6 worm cellular contexts compared by ENCODE assay signal in genomic region chrV:13269228-13269630, ce11.
TF ChIP-seq lines count a peak whose summit lies in the region.

No protein-coding gene starts in this region.

TF ChIP-seq in whole organism, L1 larva, 84 proteins besides CTCF, POLR2A, EP300 and RAD21 (continues in another document):
- TF ChIP-seq unc-98 (GFP tag; IDR thresholded peaks at IDR 0.05; lab: Robert Waterston, UW) = no peak
- no peak for TF ChIP-seq pag-3 (tag; optimal IDR thresholded peaks at IDR 0.05; lab: Kevin White, UChicago; ENCODE audit: borderline replicate concordance, insufficient read depth)
- no peak for TF ChIP-seq fkh-4 (tag; optimal IDR thresholded peaks at IDR 0.05; lab: Kevin White, UChicago; ENCODE audit: borderline replicate concordance)
- no peak for TF ChIP-seq ztf-4 (tag; optimal IDR thresholded peaks at IDR 0.05; lab: Kevin White, UChicago)
- TF ChIP-seq nhr-76 (tag; optimal IDR thresholded peaks at IDR 0.05; lab: Kevin White, UChicago) = no peak
- TF ChIP-seq C34B4.2 (tag; optimal IDR thresholded peaks at IDR 0.05; lab: Kevin White, UChicago) = no peak
- no peak for TF ChIP-seq nhr-84 (tag; optimal IDR thresholded peaks at IDR 0.05; lab: Kevin White, UChicago)
- TF ChIP-seq sptf-1 (tag; optimal IDR thresholded peaks at IDR 0.05; lab: Kevin White, UChicago) = no peak
- TF ChIP-seq irx-1 (tag; optimal IDR thresholded peaks at IDR 0.05; lab: Kevin White, UChicago) = no peak
- no peak for TF ChIP-seq fkh-10 (GFP tag; optimal IDR thresholded peaks at IDR 0.05; lab: Kevin White, UChicago)
- no peak for TF ChIP-seq dsc-1 (tag; optimal IDR thresholded peaks at IDR 0.05; lab: Kevin White, UChicago)
- no peak for TF ChIP-seq ets-5 (GFP tag; IDR thresholded peaks at IDR 0.05; lab: Robert Waterston, UW)
- TF ChIP-seq xbp-1 (tag; optimal IDR thresholded peaks at IDR 0.05; lab: Kevin White, UChicago) = no peak
- TF ChIP-seq nhr-19 (GFP tag; conservative IDR thresholded peaks at IDR 0.05; lab: Robert Waterston, UW) = 0 out of 2 replicates have a peak, but pooled peaks have one; percentile 31
- no peak for TF ChIP-seq aly-2 (tag; optimal IDR thresholded peaks at IDR 0.05; lab: Kevin White, UChicago)

TF ChIP-seq in whole organism, L2 larva, 48 proteins besides CTCF, POLR2A, EP300 and RAD21:
- TF ChIP-seq skn-1 (tag; optimal IDR thresholded peaks at IDR 0.05; lab: Kevin White, UChicago) = peak; percentile 40
- TF ChIP-seq nhr-11 (tag; optimal IDR thresholded peaks at IDR 0.05; lab: Kevin White, UChicago) = no peak
- TF ChIP-seq sma-9 (GFP tag; optimal IDR thresholded peaks at IDR 0.05; lab: Kevin White, UChicago) = peak; percentile 59
- TF ChIP-seq sma-9 (tag; optimal IDR thresholded peaks at IDR 0.05; lab: Kevin White, UChicago) = no peak
- TF ChIP-seq fos-1 (tag; optimal IDR thresholded peaks at IDR 0.05; lab: Kevin White, UChicago) = peak; percentile 90
- peak; percentile 44 for TF ChIP-seq gmeb-1 (tag; optimal IDR thresholded peaks at IDR 0.05; lab: Kevin White, UChicago)
- TF ChIP-seq sma-3 (GFP tag; optimal IDR thresholded peaks at IDR 0.05; lab: Kevin White, UChicago) = peak; percentile 69
- peak; percentile 39 for TF ChIP-seq nhr-129 (tag; optimal IDR thresholded peaks at IDR 0.05; lab: Kevin White, UChicago)
- TF ChIP-seq nhr-6 (tag; optimal IDR thresholded peaks at IDR 0.05; lab: Kevin White, UChicago) = no peak
- peak; percentile 72 for TF ChIP-seq F13H6.1 (tag; optimal IDR thresholded peaks at IDR 0.05; lab: Kevin White, UChicago)
- peak; percentile 56 for TF ChIP-seq crh-2 (tag; optimal IDR thresholded peaks at IDR 0.05; lab: Kevin White, UChicago)
- peak in 1 of 2 experiments; percentile 37 for TF ChIP-seq lsy-2 (tag; optimal IDR thresholded peaks at IDR 0.05; lab: Kevin White, UChicago)
- no peak for TF ChIP-seq ztf-4 (tag; optimal IDR thresholded peaks at IDR 0.05; lab: Kevin White, UChicago)

TF ChIP-seq in whole organism, L3 larva, 47 proteins besides CTCF, POLR2A, EP300 and RAD21:
- TF ChIP-seq nhr-77 (tag; optimal IDR thresholded peaks at IDR 0.05; lab: Kevin White, UChicago) = no peak
- TF ChIP-seq pha-4 (tag; optimal IDR thresholded peaks at IDR 0.05; lab: Kevin White, UChicago) = peak; percentile 75
- peak; percentile 28 for TF ChIP-seq fos-1 (tag; optimal IDR thresholded peaks at IDR 0.05; lab: Kevin White, UChicago)
- TF ChIP-seq ceh-82 (tag; optimal IDR thresholded peaks at IDR 0.05; lab: Kevin White, UChicago) = no peak
- peak; percentile 99 for TF ChIP-seq elt-2 (tag; optimal IDR thresholded peaks at IDR 0.05; lab: Kevin White, UChicago)
- TF ChIP-seq snpc-4 (tag; optimal IDR thresholded peaks at IDR 0.05; lab: Kevin White, UChicago) = no peak
- no peak for TF ChIP-seq hmg-11 (tag; optimal IDR thresholded peaks at IDR 0.05; lab: Kevin White, UChicago)
- peak; percentile 50 for TF ChIP-seq nfya-1 (tag; optimal IDR thresholded peaks at IDR 0.05; lab: Kevin White, UChicago; ENCODE audit: insufficient read depth)
- peak; percentile 20 for TF ChIP-seq lsy-12 (tag; optimal IDR thresholded peaks at IDR 0.05; lab: Kevin White, UChicago)
- TF ChIP-seq jun-1 (tag; optimal IDR thresholded peaks at IDR 0.05; lab: Kevin White, UChicago) = peak; percentile 92
- TF ChIP-seq ceh-16 (tag; optimal IDR thresholded peaks at IDR 0.05; lab: Kevin White, UChicago) = no peak
- peak; percentile 88 for TF ChIP-seq pqm-1 (tag; optimal IDR thresholded peaks at IDR 0.05; lab: Kevin White, UChicago)
TF ChIP-seq in whole organism, L3 larva: peak in this region for 7.

TF ChIP-seq in whole organism, L4 larva, 104 proteins besides CTCF, POLR2A, EP300 and RAD21 (continues in another document):
- no peak for TF ChIP-seq spr-3 (GFP tag; optimal IDR thresholded peaks at IDR 0.05; lab: Kevin White, UChicago)
- TF ChIP-seq fos-1 (tag; optimal IDR thresholded peaks at IDR 0.05; lab: Kevin White, UChicago) = peak; percentile 70
- TF ChIP-seq daf-12 (tag; optimal IDR thresholded peaks at IDR 0.05; lab: Kevin White, UChicago) = no peak
- no peak for TF ChIP-seq lir-3 (tag; optimal IDR thresholded peaks at IDR 0.05; lab: Kevin White, UChicago)
- no peak for TF ChIP-seq F26F4.8 (GFP tag; conservative IDR thresholded peaks at IDR 0.05; lab: Robert Waterston, UW)
- no peak for TF ChIP-seq mxl-2 (GFP tag; conservative IDR thresholded peaks at IDR 0.05; lab: Robert Waterston, UW)
- TF ChIP-seq F49E8.2 (tag; optimal IDR thresholded peaks at IDR 0.05; lab: Kevin White, UChicago; ENCODE audit: borderline replicate concordance) = no peak
- TF ChIP-seq pha-4 (GFP tag; IDR thresholded peaks at IDR 0.05; lab: Robert Waterston, UW) = no peak; the same call in 1 of the 2 replicates
- no peak for TF ChIP-seq pha-4 (tag; optimal IDR thresholded peaks at IDR 0.05; lab: Kevin White, UChicago)
- no peak for TF ChIP-seq snpc-1.2 (GFP tag; IDR thresholded peaks at IDR 0.05; lab: Robert Waterston, UW)
- peak; percentile 81 for TF ChIP-seq nhr-48 (tag; optimal IDR thresholded peaks at IDR 0.05; lab: Kevin White, UChicago)
- TF ChIP-seq aha-1 (tag; lab: Kevin White, UChicago) = peak; percentile 92
- peak; percentile 32 to 59 for TF ChIP-seq lsy-2 (tag; optimal IDR thresholded peaks at IDR 0.05; lab: Kevin White, UChicago)
- no peak for TF ChIP-seq Y5F2A.4 (GFP tag; optimal IDR thresholded peaks at IDR 0.05; lab: Kevin White, UChicago)
- no peak for TF ChIP-seq nhr-237 (tag; optimal IDR thresholded peaks at IDR 0.05; lab: Kevin White, UChicago)
- TF ChIP-seq mxl-3 (GFP tag; optimal IDR thresholded peaks at IDR 0.05; lab: Kevin White, UChicago) = no peak
- TF ChIP-seq cey-2 (tag; optimal IDR thresholded peaks at IDR 0.05; lab: Kevin White, UChicago; ENCODE audit: borderline replicate concordance, insufficient read depth) = no peak
- no peak for TF ChIP-seq lim-7 (GFP tag; IDR thresholded peaks at IDR 0.05; lab: Robert Waterston, UW)
- peak; percentile 42 for TF ChIP-seq gei-8 (GFP tag; optimal IDR thresholded peaks at IDR 0.05; lab: Kevin White, UChicago)

TF ChIP-seq in whole organism, late embryonic, 69 proteins besides CTCF, POLR2A, EP300 and RAD21:
- peak; percentile 21 for TF ChIP-seq elt-2 (tag; optimal IDR thresholded peaks at IDR 0.05; lab: Kevin White, UChicago)
- TF ChIP-seq dmd-4 (tag; optimal IDR thresholded peaks at IDR 0.05; lab: Kevin White, UChicago; ENCODE audit: borderline replicate concordance) = no peak

TF ChIP-seq in whole organism, young adult, 124 proteins besides CTCF, POLR2A, EP300 and RAD21 (continues in another document):
- TF ChIP-seq Y53G8AR.9 (GFP tag; conservative IDR thresholded peaks at IDR 0.05; lab: Robert Waterston, UW) (no peak), nhr-27 (tag; optimal IDR thresholded peaks at IDR 0.05; lab: Kevin White, UChicago) (no peak), snpc-4 (GFP tag; optimal IDR thresholded peaks at IDR 0.05; lab: Kevin White, UChicago) (no peak), snpc-4 (tag; optimal IDR thresholded peaks at IDR 0.05; lab: Kevin White, UChicago) (no peak), chd-7 (tag; optimal IDR thresholded peaks at IDR 0.05; lab: Kevin White, UChicago) (no peak), sea-2 (GFP tag; IDR thresholded peaks at IDR 0.05; lab: Robert Waterston, UW) (no peak), let-526 (GFP tag; IDR thresholded peaks at IDR 0.05; lab: Robert Waterston, UW) (no peak), B0035.1 (tag; optimal IDR thresholded peaks at IDR 0.05; lab: Kevin White, UChicago) (no peak), C06A6.2 (GFP tag; conservative IDR thresholded peaks at IDR 0.05; lab: Robert Waterston, UW) (no peak), lir-1 (GFP tag; conservative IDR thresholded peaks at IDR 0.05; lab: Robert Waterston, UW) (no peak), dpl-1 (GFP tag; optimal IDR thresholded peaks at IDR 0.05; lab: Kevin White, UChicago) (no peak), ztf-6 (GFP tag; IDR thresholded peaks at IDR 0.05; lab: Robert Waterston, UW) (no peak), attf-6 (GFP tag; IDR thresholded peaks at IDR 0.05; lab: Robert Waterston, UW) (no peak), aptf-2 (GFP tag; conservative IDR thresholded peaks at IDR 0.05; lab: Robert Waterston, UW) (no peak), lin-35 (GFP tag; optimal IDR thresholded peaks at IDR 0.05; lab: Kevin White, UChicago) (no peak), Y95B8A.8 (GFP tag; IDR thresholded peaks at IDR 0.05; lab: Robert Waterston, UW) (no peak), mxl-1 (tag; optimal IDR thresholded peaks at IDR 0.05; lab: Kevin White, UChicago) (no peak), mel-28 (tag; optimal IDR thresholded peaks at IDR 0.05; lab: Kevin White, UChicago; ENCODE audit: borderline replicate concordance) (no peak), nhr-120 (GFP tag; IDR thresholded peaks at IDR 0.05; lab: Robert Waterston, UW) (no peak), Y56A3A.18 (GFP tag; IDR thresholded peaks at IDR 0.05; lab: Robert Waterston, UW) (no peak), F39B2.1 (GFP tag; IDR thresholded peaks at IDR 0.05; lab: Robert Waterston, UW) (no peak), ekl-4 (GFP tag; IDR thresholded peaks at IDR 0.05; lab: Robert Waterston, UW) (no peak), somi-1 (GFP tag; optimal IDR thresholded peaks at IDR 0.05; lab: Kevin White, UChicago) (no peak), Y67H2A.10 (GFP tag; conservative IDR thresholded peaks at IDR 0.05; lab: Robert Waterston, UW) (no peak), F33H1.4 (GFP tag; IDR thresholded peaks at IDR 0.05; lab: Robert Waterston, UW) (no peak), ets-4 (GFP tag; optimal IDR thresholded peaks at IDR 0.05; lab: Kevin White, UChicago) (peak; percentile 63), ztf-25 (GFP tag; IDR thresholded peaks at IDR 0.05; lab: Robert Waterston, UW) (no peak), lin-54 (GFP tag; optimal IDR thresholded peaks at IDR 0.05; lab: Kevin White, UChicago) (no peak), mcd-1 (GFP tag; IDR thresholded peaks at IDR 0.05; lab: Robert Waterston, UW) (no peak), rcor-1 (GFP tag; IDR thresholded peaks at IDR 0.05; lab: Robert Waterston, UW) (no peak), D2030.7 (GFP tag; IDR thresholded peaks at IDR 0.05; lab: Robert Waterston, UW) (no peak), gei-17 (GFP tag; optimal IDR thresholded peaks at IDR 0.05; lab: Kevin White, UChicago) (no peak), nfyb-1 (GFP tag; IDR thresholded peaks at IDR 0.05; lab: Robert Waterston, UW) (peak; percentile 51; the same call in 1 of the 2 replicates), lag-1 (GFP tag; IDR thresholded peaks at IDR 0.05; lab: Robert Waterston, UW) (no peak), ama-1 (optimal IDR thresholded peaks at IDR 0.05; lab: Kevin White, UChicago) (no peak), ama-1 (GFP tag; optimal IDR thresholded peaks at IDR 0.05; lab: Kevin White, UChicago) (no peak), ztf-18 (tag; optimal IDR thresholded peaks at IDR 0.05; lab: Kevin White, UChicago) (no peak), Y79H2A.3 (GFP tag; conservative IDR thresholded peaks at IDR 0.05; lab: Robert Waterston, UW) (no peak), bed-1 (GFP tag; IDR thresholded peaks at IDR 0.05; lab: Robert Waterston, UW) (no peak), hmg-20 (GFP tag; IDR thresholded peaks at IDR 0.05; lab: Robert Waterston, UW) (no peak), aptf-3 (GFP tag; IDR thresholded peaks at IDR 0.05; lab: Robert Waterston, UW) (no peak)
